Fruit fly (Drosophila melanogaster): Measurements from ENCODE around the gene Vha13.

Vha13 gene

DNA sequence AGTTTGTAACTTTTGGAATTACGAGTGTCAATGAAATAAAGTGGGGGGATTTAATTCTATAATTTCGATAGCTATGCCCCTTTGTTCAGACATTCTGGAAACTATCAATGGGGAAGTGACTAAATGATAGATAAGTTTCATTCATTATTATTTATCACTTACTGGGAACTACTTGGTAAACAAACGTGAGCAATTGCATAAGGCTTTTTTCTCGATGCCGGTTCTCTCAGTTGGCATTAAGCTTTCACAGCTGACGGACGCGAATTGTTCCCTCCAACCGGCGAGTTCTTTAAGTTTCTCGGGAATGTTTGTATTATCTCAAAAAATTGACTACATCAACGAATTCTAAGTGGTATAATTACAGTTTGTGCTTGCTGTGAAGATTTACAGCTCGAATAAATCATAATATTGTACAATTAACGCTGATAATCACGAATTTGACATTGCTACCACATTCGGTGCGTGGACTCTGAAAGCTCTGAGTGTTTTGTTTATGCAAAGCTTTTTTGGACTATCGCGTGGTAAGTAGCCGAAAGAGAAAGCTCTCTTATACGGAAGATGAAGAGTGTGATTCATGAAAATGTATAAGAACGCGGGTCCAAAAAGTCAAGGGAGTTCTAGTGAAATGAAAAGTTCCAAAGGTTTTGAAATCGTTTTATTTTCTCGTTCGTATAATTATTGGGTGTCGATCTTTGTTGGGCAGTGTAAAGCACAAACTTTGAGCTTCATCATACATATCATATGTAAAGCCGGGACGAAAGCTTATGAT is 27.2 kb upstream of the Vha13 start, which contains the start of gene Naam (continued):
- peak; percentile 73 for TF ChIP-seq gcm (GFP tag; optimal IDR thresholded peaks at IDR 0.05)
- TF ChIP-seq mirr (GFP tag; optimal IDR thresholded peaks at IDR 0.05): peak; percentile 52
- peak; percentile 86 for TF ChIP-seq Xrp1 (GFP tag; IDR thresholded peaks at IDR 0.05)
- TF ChIP-seq Adf1 (GFP tag; IDR thresholded peaks at IDR 0.05): peak; percentile 46; the same call in 1 of the 2 replicates
- TF ChIP-seq Ravus (GFP tag; IDR thresholded peaks at IDR 0.05): peak; percentile 8; the same call in 1 of the 2 replicates
- no peak for TF ChIP-seq tup (GFP tag; optimal IDR thresholded peaks at IDR 0.05)
- peak; percentile 54 for TF ChIP-seq Ada2b (GFP tag; IDR thresholded peaks at IDR 0.05)
- peak; percentile 23 for TF ChIP-seq gsb-n (tag; optimal IDR thresholded peaks at IDR 0.05)
- TF ChIP-seq tin (GFP tag; optimal IDR thresholded peaks at IDR 0.05): peak; percentile 72
- no peak for TF ChIP-seq slou (GFP tag; optimal IDR thresholded peaks at IDR 0.05)
- TF ChIP-seq Bdp1 (GFP tag; optimal IDR thresholded peaks at IDR 0.05): no peak
- TF ChIP-seq otp (GFP tag; IDR thresholded peaks at IDR 0.05): peak; percentile 62; the same call in 1 of the 3 replicates
- TF ChIP-seq gfzf (GFP tag; optimal IDR thresholded peaks at IDR 0.05): no peak
- no peak for TF ChIP-seq CG42726 (GFP tag; IDR thresholded peaks at IDR 0.05; ENCODE audit: partially characterized antibody)
- no peak for TF ChIP-seq Spps (tag; optimal IDR thresholded peaks at IDR 0.05)
- TF ChIP-seq kay (GFP tag; optimal IDR thresholded peaks at IDR 0.05): peak; percentile 86
- TF ChIP-seq CG1832 (GFP tag; optimal IDR thresholded peaks at IDR 0.05): no peak
- TF ChIP-seq ranshi (GFP tag; IDR thresholded peaks at IDR 0.05): peak; percentile 60; the same call in 1 of the 2 replicates
- peak; percentile 86 for TF ChIP-seq Fer1 (GFP tag; optimal IDR thresholded peaks at IDR 0.05)
- TF ChIP-seq pb (GFP tag; optimal IDR thresholded peaks at IDR 0.05): peak; percentile 77
- no peak; the same call in 1 of the 2 replicates for TF ChIP-seq CG10321 (GFP tag; IDR thresholded peaks at IDR 0.05)
- TF ChIP-seq ERR (GFP tag; optimal IDR thresholded peaks at IDR 0.05): peak; percentile 78
- TF ChIP-seq CG5245 (GFP tag; optimal IDR thresholded peaks at IDR 0.05): peak; percentile 36
- TF ChIP-seq CG13424 (tag; optimal IDR thresholded peaks at IDR 0.05): peak; percentile 70
- TF ChIP-seq CG10209 (GFP tag; optimal IDR thresholded peaks at IDR 0.05): peak; percentile 69
- TF ChIP-seq CG6254 (GFP tag; optimal IDR thresholded peaks at IDR 0.05): peak; percentile 7
- TF ChIP-seq CG8290 (GFP tag; optimal IDR thresholded peaks at IDR 0.05): no peak
- peak in 1 of 2 experiments; percentile 87 for TF ChIP-seq CG8290 (tag; optimal IDR thresholded peaks at IDR 0.05)
- TF ChIP-seq CG10147 (GFP tag; optimal IDR thresholded peaks at IDR 0.05): peak; percentile 74
- no peak for TF ChIP-seq Elba2 (GFP tag; optimal IDR thresholded peaks at IDR 0.05)
- TF ChIP-seq sima (GFP tag; optimal IDR thresholded peaks at IDR 0.05): no peak
- TF ChIP-seq rib (GFP tag; IDR thresholded peaks at IDR 0.05): 0 out of 2 replicates have a peak, but pooled peaks have one; percentile 15
- no peak for TF ChIP-seq dan (GFP tag; IDR thresholded peaks at IDR 0.05)
- TF ChIP-seq hb (GFP tag; IDR thresholded peaks at IDR 0.05; ENCODE audit: partially characterized antibody): no peak
- no peak for TF ChIP-seq HLH4C (GFP tag; IDR thresholded peaks at IDR 0.05; ENCODE audit: partially characterized antibody)
- no peak for TF ChIP-seq CG17912 (GFP tag; optimal IDR thresholded peaks at IDR 0.05)
- peak; percentile 88 for TF ChIP-seq gro (GFP tag; optimal IDR thresholded peaks at IDR 0.05)
- TF ChIP-seq corto (GFP tag; optimal IDR thresholded peaks at IDR 0.05): peak; percentile 23
- TF ChIP-seq Bteb2 (GFP tag; optimal IDR thresholded peaks at IDR 0.05): peak; percentile 72
- TF ChIP-seq prd (optimal IDR thresholded peaks at IDR 0.05): no peak
- peak; percentile 70 for TF ChIP-seq prd (GFP tag; IDR thresholded peaks at IDR 0.05)
- TF ChIP-seq Tbp (GFP tag; optimal IDR thresholded peaks at IDR 0.05): no peak
- peak; percentile 64 for TF ChIP-seq CG6683 (GFP tag; optimal IDR thresholded peaks at IDR 0.05)
- TF ChIP-seq vfl (GFP tag; optimal IDR thresholded peaks at IDR 0.05): peak; percentile 67
- TF ChIP-seq ems (GFP tag; optimal IDR thresholded peaks at IDR 0.05): peak; percentile 81
- no peak for TF ChIP-seq yki (optimal IDR thresholded peaks at IDR 0.05)
- TF ChIP-seq CG17186 (GFP tag; optimal IDR thresholded peaks at IDR 0.05): no peak
- peak; percentile 66 for TF ChIP-seq en (GFP tag; optimal IDR thresholded peaks at IDR 0.05)
- peak; percentile 57; the same call in 1 of the 2 replicates for TF ChIP-seq E2f2 (GFP tag; IDR thresholded peaks at IDR 0.05)
- TF ChIP-seq bigmax (GFP tag; optimal IDR thresholded peaks at IDR 0.05): no peak
